Fruit fly (Drosophila melanogaster): ENCODE results near the gene Dpm3.

DNA sequence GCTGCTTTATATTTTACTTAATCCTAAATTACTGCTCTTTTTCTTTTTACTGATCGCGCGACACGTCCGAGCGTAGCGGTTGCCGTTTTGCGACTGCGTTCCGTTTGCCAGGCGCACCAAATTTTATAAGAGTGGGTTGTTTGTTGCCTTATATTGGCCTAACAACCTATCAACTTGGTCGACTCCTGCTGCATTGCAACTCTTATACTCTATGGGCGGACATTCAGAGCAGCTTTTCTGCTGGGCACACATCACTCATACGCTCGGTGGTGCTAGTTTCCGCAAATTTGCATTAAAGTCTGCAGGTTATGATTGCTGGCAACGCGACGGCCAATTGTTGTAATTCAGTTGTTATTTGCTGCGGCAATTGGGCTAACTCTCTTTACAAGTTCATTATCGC, 12.3 kb upstream of the Dpm3 start, which contains the start of gene yellow-e:
- TF ChIP-seq pdm3 (GFP tag; optimal IDR thresholded peaks at IDR 0.05) (no peak), Hr39 (GFP tag; optimal IDR thresholded peaks at IDR 0.05) (no peak), eg (GFP tag; IDR thresholded peaks at IDR 0.05) (0 out of 3 replicates have a peak, but pooled peaks have one; percentile 9), net (GFP tag; optimal IDR thresholded peaks at IDR 0.05) (no peak), salr (GFP tag; optimal IDR thresholded peaks at IDR 0.05) (no peak), CG31627 (GFP tag; optimal IDR thresholded peaks at IDR 0.05) (no peak), OdsH (GFP tag; optimal IDR thresholded peaks at IDR 0.05) (no peak), svp (GFP tag) (no peak), Ets21C (GFP tag; optimal IDR thresholded peaks at IDR 0.05) (no peak), CG6854 (GFP tag; optimal IDR thresholded peaks at IDR 0.05) (no peak), Ets96B (tag; optimal IDR thresholded peaks at IDR 0.05) (no peak)
